Fruit fly (Drosophila melanogaster): ENCODE data around the gene CG31960.

CG31960 gene

dm6 chr2L:3784268-3784997 lies at the start of gene CG31960:
Gene CG31960 (plus strand): TSS chr2L:3784947.
- TF ChIP-seq CG8478 (optimal IDR thresholded peaks at IDR 0.05) (no peak), psq (optimal IDR thresholded peaks at IDR 0.05) (no peak), usp (GFP tag; optimal IDR thresholded peaks at IDR 0.05) (no peak), Dll (optimal IDR thresholded peaks at IDR 0.05) (no peak), EcR (GFP tag; optimal IDR thresholded peaks at IDR 0.05) (no peak), pan (optimal IDR thresholded peaks at IDR 0.05) (no peak)

- no peak for TF ChIP-seq pan (optimal IDR thresholded peaks at IDR 0.05)
- TF ChIP-seq EcR (GFP tag; optimal IDR thresholded peaks at IDR 0.05) = no peak
- TF ChIP-seq usp (GFP tag; optimal IDR thresholded peaks at IDR 0.05) = no peak
- TF ChIP-seq CG8478 (optimal IDR thresholded peaks at IDR 0.05) = no peak
- no peak for TF ChIP-seq psq (optimal IDR thresholded peaks at IDR 0.05)
- no peak for TF ChIP-seq Dll (optimal IDR thresholded peaks at IDR 0.05)
Observed at dm6 chr2L:3737003-3737662, 47.6 kb upstream of the CG31960 start.

dm6 chr2L:3737682-3738081 lies 47.1 kb upstream of the CG31960 start:
- TF ChIP-seq pan (optimal IDR thresholded peaks at IDR 0.05) (no peak), CG8478 (optimal IDR thresholded peaks at IDR 0.05) (no peak), Dll (optimal IDR thresholded peaks at IDR 0.05) (no peak)

- no peak for TF ChIP-seq EcR (GFP tag; optimal IDR thresholded peaks at IDR 0.05)
- TF ChIP-seq usp (GFP tag; optimal IDR thresholded peaks at IDR 0.05) = no peak
- no peak for TF ChIP-seq CG8478 (optimal IDR thresholded peaks at IDR 0.05)
- TF ChIP-seq pan (optimal IDR thresholded peaks at IDR 0.05) = no peak
- TF ChIP-seq psq (optimal IDR thresholded peaks at IDR 0.05) = no peak
- no peak for TF ChIP-seq Dll (optimal IDR thresholded peaks at IDR 0.05)
Observed at dm6 chr2L:3740443-3740842, 44.3 kb upstream of the CG31960 start.

dm6 chr2L:3748691-3749090 lies 36.1 kb upstream of the CG31960 start:
- TF ChIP-seq psq (optimal IDR thresholded peaks at IDR 0.05) = no peak
- no peak for TF ChIP-seq CG8478 (optimal IDR thresholded peaks at IDR 0.05)
- no peak for TF ChIP-seq Dll (optimal IDR thresholded peaks at IDR 0.05)
- TF ChIP-seq pan (optimal IDR thresholded peaks at IDR 0.05) = no peak
- no peak for TF ChIP-seq usp (GFP tag; optimal IDR thresholded peaks at IDR 0.05)
- TF ChIP-seq EcR (GFP tag; optimal IDR thresholded peaks at IDR 0.05) = no peak

dm6 chr2L:3754835-3755547 lies 29.8 kb upstream of the CG31960 start:
- TF ChIP-seq psq (optimal IDR thresholded peaks at IDR 0.05) = no peak
- no peak for TF ChIP-seq EcR (GFP tag; optimal IDR thresholded peaks at IDR 0.05)
- no peak for TF ChIP-seq CG8478 (optimal IDR thresholded peaks at IDR 0.05)
- no peak for TF ChIP-seq usp (GFP tag; optimal IDR thresholded peaks at IDR 0.05)
- TF ChIP-seq Dll (optimal IDR thresholded peaks at IDR 0.05) = no peak

- TF ChIP-seq EcR (GFP tag; optimal IDR thresholded peaks at IDR 0.05) (no peak), pan (optimal IDR thresholded peaks at IDR 0.05) (no peak), usp (GFP tag; optimal IDR thresholded peaks at IDR 0.05) (no peak), psq (optimal IDR thresholded peaks at IDR 0.05) (no peak), Dll (optimal IDR thresholded peaks at IDR 0.05) (no peak), CG8478 (optimal IDR thresholded peaks at IDR 0.05) (no peak)
Observed at dm6 chr2L:3756831-3757351, 27.9 kb upstream of the CG31960 start, which contains the start of gene CG43707. Gene CG43707 (plus strand): TSS chr2L:3757256.

- no peak for TF ChIP-seq pan (optimal IDR thresholded peaks at IDR 0.05)
- no peak for TF ChIP-seq psq (optimal IDR thresholded peaks at IDR 0.05)
- TF ChIP-seq Dll (optimal IDR thresholded peaks at IDR 0.05) = no peak
- no peak for TF ChIP-seq CG8478 (optimal IDR thresholded peaks at IDR 0.05)
- TF ChIP-seq usp (GFP tag; optimal IDR thresholded peaks at IDR 0.05) = no peak
- TF ChIP-seq EcR (GFP tag; optimal IDR thresholded peaks at IDR 0.05) = no peak
Observed at dm6 chr2L:3765194-3765593, 19.6 kb upstream of the CG31960 start, which contains the start of gene CG43703. Gene CG43703 (plus strand): TSS chr2L:3765494.

dm6 chr2L:3769718-3770461 lies 14.9 kb upstream of the CG31960 start:
- TF ChIP-seq usp (GFP tag; optimal IDR thresholded peaks at IDR 0.05) = no peak
- TF ChIP-seq Dll (optimal IDR thresholded peaks at IDR 0.05) = no peak

- TF ChIP-seq Dll (optimal IDR thresholded peaks at IDR 0.05) (peak; percentile 70), pan (optimal IDR thresholded peaks at IDR 0.05) (no peak)
Observed at dm6 chr2L:3771109-3772067, 13.4 kb upstream of the CG31960 start, which contains the start of gene bowl. Gene bowl (plus strand): TSS chr2L:3771700.

dm6 chr2L:3772068-3772428 lies 12.7 kb upstream of the CG31960 start:
- TF ChIP-seq Dll (optimal IDR thresholded peaks at IDR 0.05) = no peak
- TF ChIP-seq usp (GFP tag; optimal IDR thresholded peaks at IDR 0.05) = no peak
- TF ChIP-seq pan (optimal IDR thresholded peaks at IDR 0.05) = no peak
- TF ChIP-seq psq (optimal IDR thresholded peaks at IDR 0.05) = no peak
- TF ChIP-seq EcR (GFP tag; optimal IDR thresholded peaks at IDR 0.05) = no peak
- TF ChIP-seq CG8478 (optimal IDR thresholded peaks at IDR 0.05) = no peak
